Worm (Caenorhabditis elegans) whole organism, L4 larva: ENCODE measurements around the gene F28C10.3.

Source experiments
- aly-2 ChIP-seq: sonication (generic microtip); optimal IDR thresholded peaks from 2 replicates; lab custom pipeline; 2018; ENCODE audit warnings: missing biosample characterization, missing genetic modification characterization
- ceh-32 ChIP-seq: sonication (generic microtip); optimal IDR thresholded peaks from 2 replicates; lab custom pipeline; 2016; ENCODE audit warnings: mild to moderate bottlenecking, missing genetic modification characterization, missing compliant biosample characterization; ENCODE audit not compliant: poor library complexity
- ceh-62 ChIP-seq: sonication (generic microtip); optimal IDR thresholded peaks from 2 replicates; lab custom pipeline; 2017; ENCODE audit warnings: missing biosample characterization, missing genetic modification characterization
- dpl-1 ChIP-seq: fragments of 150-350 bp; optimal IDR thresholded peaks from 2 replicates; lab custom pipeline; 2014; ENCODE audit warnings: missing biosample characterization, missing genetic modification reagents, missing genetic modification characterization
- fkh-10 ChIP-seq: fragments of 150-350 bp; optimal IDR thresholded peaks from 2 replicates; lab custom pipeline; 2014; ENCODE audit warnings: missing biosample characterization, missing genetic modification reagents, missing genetic modification characterization
- fos-1 ChIP-seq: fragments of 150-350 bp; optimal IDR thresholded peaks from 2 replicates; lab custom pipeline; 2014; ENCODE audit warnings: missing biosample characterization, missing genetic modification characterization
- mep-1 ChIP-seq: fragments of 150-350 bp; sonication (generic microtip); optimal IDR thresholded peaks from 3 replicates; lab custom pipeline; 2014; ENCODE audit warnings: missing biosample characterization, missing genetic modification characterization
- sdz-12 ChIP-seq: fragments of 200-800 bp; sonication (Bioruptor generic); optimal IDR thresholded peaks from 2 replicates; lab custom pipeline; 2018; ENCODE audit warnings: mild to moderate bottlenecking, missing genetic modification characterization, missing compliant biosample characterization

- TF ChIP-seq dpl-1 (no peak), fos-1 (tag; lab: Kevin White, UChicago) (no peak), sdz-12 (GFP tag; lab: Kevin White, UChicago) (no peak), fkh-10 (GFP tag; lab: Kevin White, UChicago) (no peak), mep-1 (tag; lab: Kevin White, UChicago) (no peak), ceh-32 (tag; lab: Kevin White, UChicago) (no peak), aly-2 (tag; lab: Kevin White, UChicago) (no peak), ceh-62 (no peak)
Observed at ce11 chrX:492919-493318, 42.7 kb downstream of the F28C10.3 start, which contains the start of gene B0310.1.
